Fruit fly (Drosophila melanogaster) whole organism, embryonic: ENCODE measurements around the gene Yif1.
A peak's percentile ranks its signal among the peaks of the same experiment; 100 is the strongest.

Experiments
- Abd-B ChIP-seq: fragments of 200-800 bp; sonication (Bioruptor generic); optimal IDR thresholded peaks from 2 replicates; lab custom pipeline; 2018; ENCODE audit warnings: missing biosample characterization, mild to moderate bottlenecking, missing genetic modification characterization, moderate library complexity
- Aef1 ChIP-seq: fragments of 200-800 bp; sonication (Bioruptor generic); IDR thresholded peaks from 3 replicates; pipeline ENCODE4 v1.3.6; 2022; ENCODE audit warnings: missing biosample characterization, missing genetic modification characterization
- Antp ChIP-seq: fragments of 200-800 bp; sonication (Bioruptor generic); optimal IDR thresholded peaks from 3 replicates; lab custom pipeline; 2016; ENCODE audit warnings: missing biosample characterization, missing genetic modification characterization
- CG11398 ChIP-seq: fragments of 200-800 bp; sonication (Bioruptor generic); optimal IDR thresholded peaks from 2 replicates; lab custom pipeline; 2016; ENCODE audit warnings: missing biosample characterization, missing genetic modification characterization
- CG11456 ChIP-seq: fragments of 200-800 bp; sonication (Bioruptor generic); IDR thresholded peaks from 3 replicates; pipeline ENCODE4 v1.3.6; 2022; ENCODE audit warnings: missing biosample characterization, missing genetic modification characterization
- CG15269 ChIP-seq: fragments of 200-800 bp; sonication (Bioruptor generic); optimal IDR thresholded peaks from 2 replicates; lab custom pipeline; 2018; ENCODE audit warnings: missing biosample characterization, mild to moderate bottlenecking, missing genetic modification characterization, moderate library complexity
- CG16779 ChIP-seq: fragments of 200-800 bp; sonication (Bioruptor generic); IDR thresholded peaks from 2 replicates; pipeline ENCODE4 v1.3.6; 2022; ENCODE audit warnings: missing biosample characterization, missing genetic modification characterization
- CG17186 ChIP-seq: fragments of 200-800 bp; sonication (Bioruptor generic); optimal IDR thresholded peaks from 3 replicates; lab custom pipeline; 2017; ENCODE audit warnings: missing biosample characterization, missing genetic modification reagents, missing genetic modification characterization
- CG17568 ChIP-seq: fragments of 200-800 bp; sonication (Bioruptor generic); optimal IDR thresholded peaks from 2 replicates; lab custom pipeline; 2018; ENCODE audit warnings: missing biosample characterization, mild to moderate bottlenecking, missing genetic modification characterization, moderate library complexity
- CG18476 ChIP-seq: fragments of 200-800 bp; sonication (Bioruptor generic); optimal IDR thresholded peaks from 2 replicates; lab custom pipeline; 2016; ENCODE audit warnings: missing biosample characterization, mild to moderate bottlenecking, missing genetic modification characterization
- CG18619 ChIP-seq: fragments of 200-800 bp; sonication (Bioruptor generic); optimal IDR thresholded peaks from 3 replicates; lab custom pipeline; 2017; ENCODE audit warnings: missing biosample characterization, mild to moderate bottlenecking, missing genetic modification characterization
- CG33213 ChIP-seq: fragments of 200-800 bp; sonication (Bioruptor generic); optimal IDR thresholded peaks from 3 replicates; lab custom pipeline; 2016; ENCODE audit warnings: missing biosample characterization, missing genetic modification characterization
- CG33557 ChIP-seq: fragments of 200-800 bp; sonication (Bioruptor generic); optimal IDR thresholded peaks from 2 replicates; lab custom pipeline; 2019; ENCODE audit warnings: missing biosample characterization, mild to moderate bottlenecking, missing genetic modification characterization, moderate library complexity
- CG4404 ChIP-seq: fragments of 200-800 bp; sonication (Bioruptor generic); IDR thresholded peaks from 2 replicates; pipeline ENCODE4 v1.3.6; 2022; ENCODE audit warnings: missing biosample characterization, missing genetic modification characterization
- CG4424 ChIP-seq: fragments of 200-800 bp; sonication (Bioruptor generic); optimal IDR thresholded peaks from 3 replicates; lab custom pipeline; 2016; ENCODE audit warnings: missing biosample characterization, missing genetic modification characterization
- CG5180 ChIP-seq: fragments of 200-800 bp; sonication (Bioruptor generic); optimal IDR thresholded peaks from 3 replicates; lab custom pipeline; 2017; ENCODE audit warnings: missing biosample characterization, missing genetic modification characterization, mild to moderate bottlenecking, moderate library complexity, missing genetic modification reagents
- CG7839 ChIP-seq: fragments of 200-800 bp; sonication (Bioruptor generic); optimal IDR thresholded peaks from 3 replicates; lab custom pipeline; 2018; ENCODE audit warnings: missing biosample characterization, mild to moderate bottlenecking, missing genetic modification characterization, moderate library complexity
- CG8924 ChIP-seq: fragments of 200-800 bp; optimal IDR thresholded peaks from 3 replicates; lab custom pipeline; 2019; ENCODE audit warnings: missing biosample characterization, mild to moderate bottlenecking, missing genetic modification characterization, moderate library complexity
- CTCF ChIP-seq: fragments of 200-800 bp; sonication (Bioruptor generic); optimal IDR thresholded peaks from 2 replicates; lab custom pipeline; 2017; ENCODE audit warnings: missing biosample characterization, mild to moderate bottlenecking, missing genetic modification characterization, moderate library complexity
- Dad ChIP-seq: fragments of 200-800 bp; sonication (Bioruptor generic); optimal IDR thresholded peaks from 3 replicates; lab custom pipeline; 2016; ENCODE audit warnings: missing biosample characterization, missing genetic modification characterization
- Hr3 ChIP-seq: fragments of 200-800 bp; sonication (Bioruptor generic); optimal IDR thresholded peaks from 3 replicates; lab custom pipeline; 2016; ENCODE audit warnings: missing biosample characterization, missing genetic modification characterization
- Lpt ChIP-seq: fragments of >200 bp; optimal IDR thresholded peaks from 2 replicates; lab custom pipeline; 2018; ENCODE audit warnings: missing biosample characterization, missing genetic modification characterization
- MESR4 ChIP-seq: fragments of 200-800 bp; sonication (Bioruptor generic); optimal IDR thresholded peaks from 2 replicates; lab custom pipeline; 2018; ENCODE audit warnings: missing biosample characterization, mild to moderate bottlenecking, missing genetic modification characterization, moderate library complexity
- MTF-1 ChIP-seq: fragments of 200-800 bp; sonication (Bioruptor generic); optimal IDR thresholded peaks from 2 replicates; lab custom pipeline; 2018; ENCODE audit warnings: missing biosample characterization, mild to moderate bottlenecking, missing genetic modification characterization, borderline replicate concordance
- Mad ChIP-seq: fragments of 200-800 bp; sonication (Bioruptor generic); optimal IDR thresholded peaks from 2 replicates; lab custom pipeline; 2016; ENCODE audit warnings: missing biosample characterization, missing genetic modification characterization
- Mrtf ChIP-seq: fragments of 200-800 bp; sonication (Bioruptor generic); IDR thresholded peaks from 3 replicates; pipeline ENCODE4 v1.3.6; 2022; ENCODE audit warnings: missing biosample characterization, missing genetic modification characterization
- Nf-YC ChIP-seq: fragments of 200-800 bp; optimal IDR thresholded peaks from 3 replicates; lab custom pipeline; 2019; ENCODE audit warnings: missing biosample characterization, mild to moderate bottlenecking, missing genetic modification characterization, moderate library complexity
- Trl ChIP-seq, 3 experiments: fragments of >200 bp in 2 of 3; fragments of 200-800 bp in 1 of 3; sonication (Bioruptor generic) in 1 of 3; optimal IDR thresholded peaks; 2 replicates in 1 of 3; 3 replicates in 2 of 3; lab custom pipeline; 2016 to 2017; ENCODE audit warnings: missing biosample characterization in 1 of 3, missing genetic modification characterization in 1 of 3
- ato ChIP-seq: fragments of 200-800 bp; sonication (Bioruptor generic); IDR thresholded peaks from 2 replicates; pipeline ENCODE4 v1.3.6; 2022; ENCODE audit warnings: missing biosample characterization, missing genetic modification characterization; ENCODE audit not compliant: partially characterized antibody
- az2 ChIP-seq: fragments of 200-800 bp; sonication (Bioruptor generic); optimal IDR thresholded peaks from 3 replicates; lab custom pipeline; 2016; ENCODE audit warnings: missing biosample characterization, missing genetic modification characterization
- bbx ChIP-seq: fragments of 200-800 bp; sonication (Bioruptor generic); IDR thresholded peaks from 2 replicates; pipeline ENCODE4 v1.3.6; 2022; ENCODE audit warnings: missing biosample characterization, missing genetic modification characterization; ENCODE audit not compliant: partially characterized antibody
- bsh ChIP-seq, 2 experiments: fragments of 200-800 bp; sonication (Bioruptor generic); optimal IDR thresholded peaks; 2 replicates each; lab custom pipeline; 2017 to 2018; ENCODE audit warnings: mild to moderate bottlenecking in 2 of 2, missing biosample characterization in 2 of 2, missing genetic modification characterization in 2 of 2, moderate library complexity in 1 of 2
- cas ChIP-seq: fragments of 200-800 bp; sonication (Bioruptor generic); IDR thresholded peaks from 2 replicates; pipeline ENCODE4 v1.3.6; 2022; ENCODE audit warnings: missing biosample characterization, missing genetic modification characterization
- chn ChIP-seq: fragments of 200-800 bp; sonication (Bioruptor generic); optimal IDR thresholded peaks from 2 replicates; lab custom pipeline; 2016; ENCODE audit warnings: missing biosample characterization, missing genetic modification characterization
- dmrt99B ChIP-seq: fragments of 200-800 bp; sonication (Bioruptor generic); optimal IDR thresholded peaks from 2 replicates; lab custom pipeline; 2018; ENCODE audit warnings: missing biosample characterization, mild to moderate bottlenecking, missing genetic modification characterization, moderate library complexity
- dpn ChIP-seq, 2 experiments: fragments of 200-800 bp; sonication (Bioruptor generic); optimal IDR thresholded peaks; 3 replicates each; lab custom pipeline; 2016; ENCODE audit warnings: missing biosample characterization in 2 of 2, missing genetic modification characterization in 2 of 2
- ems ChIP-seq: fragments of 200-800 bp; sonication (Bioruptor generic); optimal IDR thresholded peaks from 3 replicates; lab custom pipeline; 2016; ENCODE audit warnings: missing biosample characterization, missing genetic modification characterization
- hbn ChIP-seq: fragments of 200-800 bp; sonication (Bioruptor generic); IDR thresholded peaks from 2 replicates; pipeline ENCODE4 v1.3.6; 2022; ENCODE audit warnings: missing biosample characterization, missing genetic modification characterization; ENCODE audit not compliant: partially characterized antibody
- lab ChIP-seq: fragments of 200-800 bp; sonication (Bioruptor generic); optimal IDR thresholded peaks from 3 replicates; lab custom pipeline; 2017; ENCODE audit warnings: missing biosample characterization, missing genetic modification characterization, mild to moderate bottlenecking, moderate library complexity, missing genetic modification reagents
- mirr ChIP-seq: fragments of 200-800 bp; sonication (Bioruptor generic); optimal IDR thresholded peaks from 3 replicates; lab custom pipeline; 2018; ENCODE audit warnings: missing biosample characterization, mild to moderate bottlenecking, missing genetic modification characterization
- pan ChIP-seq, 4 experiments: fragments of >200 bp in 3 of 4; fragments of 200-800 bp in 1 of 4; sonication (Bioruptor generic) in 1 of 4; optimal IDR thresholded peaks in 3 of 4; IDR thresholded peaks in 1 of 4; 2 replicates each; pipeline versions ENCODE4 v1.3.6 to Lab custom; 2017 to 2022; ENCODE audit warnings: missing biosample characterization in 2 of 4, missing genetic modification characterization in 2 of 4, mixed read lengths in 1 of 4
- psq ChIP-seq: fragments of 200-800 bp; sonication (Bioruptor generic); optimal IDR thresholded peaks from 2 replicates; lab custom pipeline; 2017; ENCODE audit warnings: missing biosample characterization, missing genetic modification characterization
- pzg ChIP-seq: fragments of 200-800 bp; sonication (Bioruptor generic); optimal IDR thresholded peaks from 3 replicates; lab custom pipeline; 2018; ENCODE audit warnings: missing biosample characterization, mild to moderate bottlenecking, missing genetic modification characterization, moderate library complexity
- ro ChIP-seq: fragments of 200-800 bp; sonication (Bioruptor generic); IDR thresholded peaks from 2 replicates; pipeline ENCODE4 v1.3.6; 2022; ENCODE audit warnings: missing biosample characterization, missing genetic modification characterization
- sd ChIP-seq: fragments of 200-800 bp; sonication (Bioruptor generic); optimal IDR thresholded peaks from 3 replicates; lab custom pipeline; 2018; ENCODE audit warnings: missing biosample characterization, mild to moderate bottlenecking, missing genetic modification characterization, moderate library complexity
- sisA ChIP-seq: fragments of 200-800 bp; sonication (Bioruptor generic); IDR thresholded peaks from 2 replicates; pipeline ENCODE4 v1.3.6; 2022; ENCODE audit warnings: missing biosample characterization, missing genetic modification characterization
- slbo ChIP-seq: fragments of 200-800 bp; sonication (Bioruptor generic); IDR thresholded peaks from 2 replicates; pipeline ENCODE4 v1.3.6; 2022; ENCODE audit warnings: missing biosample characterization, missing genetic modification characterization
- sob ChIP-seq: fragments of 200-800 bp; sonication (Bioruptor generic); IDR thresholded peaks from 2 replicates; pipeline ENCODE4 v1.3.6; 2022; ENCODE audit warnings: missing biosample characterization, missing genetic modification characterization
- trem ChIP-seq: fragments of 200-800 bp; optimal IDR thresholded peaks from 3 replicates; lab custom pipeline; 2019; ENCODE audit warnings: missing biosample characterization, mild to moderate bottlenecking, missing genetic modification characterization, moderate library complexity
- usp ChIP-seq: fragments of >200 bp; optimal IDR thresholded peaks from 2 replicates; lab custom pipeline; 2017; ENCODE audit warnings: missing biosample characterization, missing genetic modification characterization
- zfh2 ChIP-seq: fragments of 200-800 bp; sonication (Bioruptor generic); optimal IDR thresholded peaks from 2 replicates; lab custom pipeline; 2016; ENCODE audit warnings: missing biosample characterization, missing genetic modification characterization

Gene Yif1

dm6 chr3R:26690197-26690596 lies 27.5 kb upstream of the Yif1 start (continued):
- no peak for TF ChIP-seq Trl (optimal IDR thresholded peaks at IDR 0.05; lab: Kevin White, UChicago)
- TF ChIP-seq Trl (GFP tag; optimal IDR thresholded peaks at IDR 0.05; lab: Kevin White, UChicago) = no peak
- TF ChIP-seq Hr3 (GFP tag; lab: Kevin White, UChicago) = no peak
- TF ChIP-seq pan (optimal IDR thresholded peaks at IDR 0.05; lab: Kevin White, UChicago) = no peak
- TF ChIP-seq pan (GFP tag; optimal IDR thresholded peaks at IDR 0.05 in 1 of 2, IDR thresholded peaks at IDR 0.05 in 1 of 2) = no peak
- TF ChIP-seq CG15269 (tag; lab: Kevin White, UChicago) = peak; percentile 14
- TF ChIP-seq sob = no peak
- TF ChIP-seq CG33557 (GFP tag; lab: Kevin White, UChicago) = no peak
- peak; percentile 0 for TF ChIP-seq zfh2 (GFP tag; lab: Kevin White, UChicago)
- TF ChIP-seq Aef1 (GFP tag; lab: Robert Waterston, UW) = no peak
- no peak for TF ChIP-seq Lpt (GFP tag; lab: Kevin White, UChicago)
- TF ChIP-seq CG16779 (GFP tag; lab: Robert Waterston, UW) = no peak
- TF ChIP-seq MTF-1 (GFP tag; lab: Kevin White, UChicago) = no peak
- no peak for TF ChIP-seq hbn
- no peak for TF ChIP-seq chn (GFP tag; lab: Kevin White, UChicago)
- no peak for TF ChIP-seq trem
- no peak for TF ChIP-seq CG18476 (GFP tag; lab: Kevin White, UChicago)
- no peak for TF ChIP-seq Mad (GFP tag; lab: Kevin White, UChicago)
- TF ChIP-seq CTCF (GFP tag; lab: Kevin White, UChicago) = no peak
- no peak for TF ChIP-seq CG18619 (GFP tag; lab: Kevin White, UChicago)
- TF ChIP-seq bsh (GFP tag; optimal IDR thresholded peaks at IDR 0.05; lab: Kevin White, UChicago) = no peak
- TF ChIP-seq Nf-YC = no peak
- no peak for TF ChIP-seq sd (tag; lab: Kevin White, UChicago)
- TF ChIP-seq psq (GFP tag; lab: Kevin White, UChicago) = no peak
- TF ChIP-seq CG17568 (GFP tag; lab: Kevin White, UChicago) = no peak
- peak; percentile 25 for TF ChIP-seq dmrt99B (tag; lab: Kevin White, UChicago)
- peak; percentile 31; the same call in 1 of the 2 replicates for TF ChIP-seq slbo (GFP tag; lab: Robert Waterston, UW)
- TF ChIP-seq CG33213 (GFP tag; lab: Kevin White, UChicago) = no peak
- no peak for TF ChIP-seq Mrtf (GFP tag; lab: Robert Waterston, UW)
- TF ChIP-seq dpn (GFP tag; optimal IDR thresholded peaks at IDR 0.05; lab: Kevin White, UChicago) = no peak
- TF ChIP-seq ems (GFP tag; lab: Kevin White, UChicago) = no peak
- TF ChIP-seq ro (GFP tag; lab: Robert Waterston, UW) = no peak
- peak; percentile 52 for TF ChIP-seq lab (GFP tag; lab: Kevin White, UChicago)
- no peak for TF ChIP-seq MESR4 (GFP tag; lab: Kevin White, UChicago)
- no peak for TF ChIP-seq CG4404 (GFP tag; lab: Robert Waterston, UW)
- TF ChIP-seq usp (GFP tag; lab: Kevin White, UChicago) = no peak
- TF ChIP-seq az2 (GFP tag; lab: Kevin White, UChicago) = no peak
- TF ChIP-seq CG11398 (GFP tag; lab: Kevin White, UChicago) = no peak
- no peak for TF ChIP-seq CG8924 (tag; lab: Kevin White, UChicago)
- no peak for TF ChIP-seq ato (GFP tag; lab: Robert Waterston, UW)
- no peak for TF ChIP-seq cas (GFP tag; lab: Robert Waterston, UW)
- TF ChIP-seq CG7839 (tag; lab: Kevin White, UChicago) = peak; percentile 33
- no peak for TF ChIP-seq Abd-B
- TF ChIP-seq CG4424 (GFP tag; lab: Kevin White, UChicago) = no peak
- TF ChIP-seq mirr (GFP tag; lab: Kevin White, UChicago) = no peak
- 0 out of 3 replicates have a peak, but pooled peaks have one; percentile 15 for TF ChIP-seq CG11456 (GFP tag; lab: Robert Waterston, UW)
- TF ChIP-seq bbx (GFP tag; lab: Robert Waterston, UW) = no peak
- TF ChIP-seq CG5180 (GFP tag; lab: Kevin White, UChicago) = no peak
- no peak for TF ChIP-seq CG17186 (GFP tag; lab: Kevin White, UChicago)
- TF ChIP-seq Antp (GFP tag; lab: Kevin White, UChicago) = no peak
- TF ChIP-seq sisA (GFP tag; lab: Robert Waterston, UW) = peak; percentile 11; the same call in 1 of the 2 replicates
- no peak for TF ChIP-seq pzg
- TF ChIP-seq Dad (GFP tag; lab: Kevin White, UChicago) = no peak
